Fruit fly (Drosophila melanogaster) whole organism, embryonic: ENCODE measurements around the gene fal.

Experiments
- CG10274 ChIP-seq: fragments of 200-800 bp; sonication (Bioruptor generic); optimal IDR thresholded peaks from 3 replicates; lab custom pipeline; 2017; ENCODE audit warnings: missing biosample characterization, mild to moderate bottlenecking, missing genetic modification characterization
- CG10979 ChIP-seq: fragments of 200-800 bp; sonication (Bioruptor generic); optimal IDR thresholded peaks from 2 replicates; lab custom pipeline; 2018; ENCODE audit warnings: missing biosample characterization, mild to moderate bottlenecking, missing genetic modification characterization, moderate library complexity
- CG11247 ChIP-seq: fragments of 200-800 bp; sonication (Bioruptor generic); IDR thresholded peaks from 2 replicates; pipeline ENCODE4 v1.3.6; 2022; ENCODE audit warnings: missing biosample characterization, missing genetic modification characterization
- CG13424 ChIP-seq: fragments of 200-800 bp; sonication (Bioruptor generic); optimal IDR thresholded peaks from 2 replicates; lab custom pipeline; 2019; ENCODE audit warnings: missing biosample characterization, mild to moderate bottlenecking, missing genetic modification characterization, moderate library complexity
- CG14014 ChIP-seq: fragments of 200-800 bp; sonication (Bioruptor generic); IDR thresholded peaks from 2 replicates; pipeline ENCODE4 v1.3.6; 2022; ENCODE audit warnings: missing biosample characterization, missing genetic modification characterization
- CG14710 ChIP-seq: fragments of 200-800 bp; sonication (Bioruptor generic); optimal IDR thresholded peaks from 3 replicates; lab custom pipeline; 2019; ENCODE audit warnings: missing biosample characterization, mild to moderate bottlenecking, missing genetic modification characterization, moderate library complexity
- CG16779 ChIP-seq: fragments of 200-800 bp; sonication (Bioruptor generic); IDR thresholded peaks from 2 replicates; pipeline ENCODE4 v1.3.6; 2022; ENCODE audit warnings: missing biosample characterization, missing genetic modification characterization
- CG17385 ChIP-seq: fragments of 200-800 bp; sonication (Bioruptor generic); optimal IDR thresholded peaks from 3 replicates; lab custom pipeline; 2018; ENCODE audit warnings: missing biosample characterization, mild to moderate bottlenecking, missing genetic modification characterization
- CG17912 ChIP-seq: fragments of 200-800 bp; sonication (Bioruptor generic); optimal IDR thresholded peaks from 2 replicates; lab custom pipeline; 2018; ENCODE audit warnings: missing biosample characterization, mild to moderate bottlenecking, missing genetic modification characterization
- CG18476 ChIP-seq: fragments of 200-800 bp; sonication (Bioruptor generic); optimal IDR thresholded peaks from 2 replicates; lab custom pipeline; 2016; ENCODE audit warnings: missing biosample characterization, mild to moderate bottlenecking, missing genetic modification characterization
- CG18764 ChIP-seq: fragments of 200-800 bp; sonication (Bioruptor generic); optimal IDR thresholded peaks from 3 replicates; lab custom pipeline; 2016; ENCODE audit warnings: missing biosample characterization, missing genetic modification characterization
- CG31388 ChIP-seq: fragments of 200-800 bp; sonication (Bioruptor generic); optimal IDR thresholded peaks from 2 replicates; lab custom pipeline; 2016; ENCODE audit warnings: missing biosample characterization, missing genetic modification characterization
- CG32767 ChIP-seq: fragments of 200-800 bp; sonication (Bioruptor generic); IDR thresholded peaks from 2 replicates; pipeline ENCODE4 v1.3.6; 2022; ENCODE audit warnings: missing biosample characterization, missing genetic modification characterization
- CG33213 ChIP-seq: fragments of 200-800 bp; sonication (Bioruptor generic); optimal IDR thresholded peaks from 3 replicates; lab custom pipeline; 2016; ENCODE audit warnings: missing biosample characterization, missing genetic modification characterization
- CG4617 ChIP-seq: fragments of 200-800 bp; sonication (Bioruptor generic); optimal IDR thresholded peaks from 3 replicates; lab custom pipeline; 2016; ENCODE audit warnings: missing biosample characterization, missing genetic modification characterization, borderline replicate concordance
- CG4730 ChIP-seq: fragments of 200-800 bp; sonication (Bioruptor generic); IDR thresholded peaks from 2 replicates; pipeline ENCODE4 v1.3.6; 2022; ENCODE audit warnings: missing biosample characterization, missing genetic modification characterization
- CG7357 ChIP-seq: fragments of 200-800 bp; sonication (Bioruptor generic); IDR thresholded peaks from 3 replicates; pipeline ENCODE4 v1.3.6; 2022; ENCODE audit warnings: missing biosample characterization, missing genetic modification characterization
- CG7556 ChIP-seq: fragments of 200-800 bp; sonication (Bioruptor generic); optimal IDR thresholded peaks from 2 replicates; lab custom pipeline; 2017; ENCODE audit warnings: missing biosample characterization, mild to moderate bottlenecking, missing genetic modification characterization
- CG7963 ChIP-seq: fragments of 200-800 bp; sonication (Bioruptor generic); IDR thresholded peaks from 3 replicates; pipeline ENCODE4 v1.3.6; 2022; ENCODE audit warnings: missing biosample characterization, missing genetic modification characterization; ENCODE audit not compliant: partially characterized antibody
- CG8359 ChIP-seq: fragments of 200-800 bp; sonication (Bioruptor generic); optimal IDR thresholded peaks from 2 replicates; lab custom pipeline; 2017; ENCODE audit warnings: missing biosample characterization, mild to moderate bottlenecking, missing genetic modification characterization, borderline replicate concordance
- Dip2 ChIP-seq: fragments of 200-800 bp; sonication (Bioruptor generic); IDR thresholded peaks from 2 replicates; pipeline ENCODE4 v1.3.6; 2022; ENCODE audit warnings: missing biosample characterization, missing genetic modification characterization
- Dll ChIP-seq: fragments of 200-800 bp; sonication (Bioruptor generic); IDR thresholded peaks from 4 replicates; pipeline ENCODE4 v1.3.6; 2022; ENCODE audit warnings: missing biosample characterization, missing genetic modification characterization; ENCODE audit not compliant: partially characterized antibody
- Dref ChIP-seq: fragments of 200-800 bp; sonication (Bioruptor generic); IDR thresholded peaks from 2 replicates; pipeline ENCODE4 v1.3.6; 2022; ENCODE audit warnings: missing biosample characterization, missing genetic modification characterization
- Hand ChIP-seq: fragments of 200-800 bp; sonication (Bioruptor generic); optimal IDR thresholded peaks from 2 replicates; lab custom pipeline; 2017; ENCODE audit warnings: mild to moderate bottlenecking, missing biosample characterization, missing genetic modification reagents, missing genetic modification characterization
- Hr3 ChIP-seq: fragments of 200-800 bp; sonication (Bioruptor generic); optimal IDR thresholded peaks from 3 replicates; lab custom pipeline; 2016; ENCODE audit warnings: missing biosample characterization, missing genetic modification characterization
- Hsf ChIP-seq: fragments of 200-800 bp; sonication (Bioruptor generic); optimal IDR thresholded peaks from 3 replicates; lab custom pipeline; 2016; ENCODE audit warnings: missing biosample characterization, missing genetic modification characterization
- Kr ChIP-seq: fragments of 200-800 bp; sonication (Bioruptor generic); optimal IDR thresholded peaks from 2 replicates; lab custom pipeline; 2017; ENCODE audit warnings: missing biosample characterization, mild to moderate bottlenecking, missing genetic modification characterization
- Lpt ChIP-seq: fragments of >200 bp; optimal IDR thresholded peaks from 2 replicates; lab custom pipeline; 2018; ENCODE audit warnings: missing biosample characterization, missing genetic modification characterization
- Scr ChIP-seq: fragments of 200-800 bp; sonication (Bioruptor generic); IDR thresholded peaks from 2 replicates; pipeline ENCODE4 v1.3.6; 2022; ENCODE audit warnings: missing biosample characterization, missing genetic modification characterization; ENCODE audit not compliant: partially characterized antibody
- bab2 ChIP-seq: fragments of 200-800 bp; sonication (Bioruptor generic); optimal IDR thresholded peaks from 2 replicates; lab custom pipeline; 2016; ENCODE audit warnings: missing biosample characterization, missing genetic modification characterization
- bcd ChIP-seq: fragments of 200-800 bp; sonication (Bioruptor generic); optimal IDR thresholded peaks from 2 replicates; lab custom pipeline; 2017; ENCODE audit warnings: missing biosample characterization, mild to moderate bottlenecking, missing genetic modification characterization
- bowl ChIP-seq: fragments of 200-800 bp; sonication (Bioruptor generic); IDR thresholded peaks from 2 replicates; pipeline ENCODE4 v1.3.6; 2022; ENCODE audit warnings: missing biosample characterization, missing genetic modification characterization
- caup ChIP-seq: fragments of 200-800 bp; sonication (Bioruptor generic); optimal IDR thresholded peaks from 3 replicates; lab custom pipeline; 2017; ENCODE audit warnings: missing biosample characterization, mild to moderate bottlenecking, missing genetic modification characterization, moderate library complexity; ENCODE audit not compliant: severe bottlenecking
- chm ChIP-seq: fragments of 200-800 bp; sonication (Bioruptor generic); IDR thresholded peaks from 2 replicates; pipeline ENCODE4 v1.3.6; 2022; ENCODE audit warnings: missing biosample characterization, missing genetic modification characterization
- crc ChIP-seq: fragments of 200-800 bp; sonication (Bioruptor generic); optimal IDR thresholded peaks from 2 replicates; lab custom pipeline; 2016; ENCODE audit warnings: missing biosample characterization, missing genetic modification characterization
- dpn ChIP-seq, 2 experiments: fragments of 200-800 bp; sonication (Bioruptor generic); optimal IDR thresholded peaks; 3 replicates each; lab custom pipeline; 2016; ENCODE audit warnings: missing biosample characterization in 2 of 2, missing genetic modification characterization in 2 of 2
- ftz-f1 ChIP-seq: fragments of 200-800 bp; sonication (Bioruptor generic); optimal IDR thresholded peaks from 2 replicates; lab custom pipeline; 2016; ENCODE audit warnings: missing biosample characterization, missing genetic modification characterization
- lab ChIP-seq: fragments of 200-800 bp; sonication (Bioruptor generic); optimal IDR thresholded peaks from 3 replicates; lab custom pipeline; 2017; ENCODE audit warnings: missing biosample characterization, missing genetic modification characterization, mild to moderate bottlenecking, moderate library complexity, missing genetic modification reagents
- lola ChIP-seq, 3 experiments: fragments of >200 bp in 2 of 3; fragments of 200-800 bp in 1 of 3; sonication (Bioruptor generic) in 1 of 3; optimal IDR thresholded peaks; 2 replicates each; lab custom pipeline; 2017 to 2019; ENCODE audit warnings: missing biosample characterization in 3 of 3, missing genetic modification characterization in 3 of 3, mild to moderate bottlenecking in 1 of 3, moderate library complexity in 1 of 3
- peb ChIP-seq: fragments of 200-800 bp; sonication (Bioruptor generic); IDR thresholded peaks from 2 replicates; pipeline ENCODE4 v1.3.6; 2022; ENCODE audit warnings: missing biosample characterization, missing genetic modification characterization
- repo ChIP-seq: fragments of 200-800 bp; sonication (Bioruptor generic); optimal IDR thresholded peaks from 2 replicates; lab custom pipeline; 2016; ENCODE audit warnings: missing biosample characterization, missing genetic modification characterization
- rib ChIP-seq: fragments of 200-800 bp; sonication (Bioruptor generic); IDR thresholded peaks from 2 replicates; pipeline ENCODE4 v1.3.6; 2022; ENCODE audit warnings: missing biosample characterization, missing genetic modification characterization
- sens-2 ChIP-seq: fragments of 200-800 bp; sonication (Bioruptor generic); IDR thresholded peaks from 2 replicates; pipeline ENCODE4 v1.3.6; 2022; ENCODE audit warnings: missing biosample characterization, missing genetic modification characterization
- shn ChIP-seq: fragments of 200-800 bp; sonication (Bioruptor generic); optimal IDR thresholded peaks from 3 replicates; lab custom pipeline; 2016; ENCODE audit warnings: missing biosample characterization, missing genetic modification characterization
- sug ChIP-seq: fragments of 200-800 bp; optimal IDR thresholded peaks from 2 replicates; lab custom pipeline; 2019; ENCODE audit warnings: missing biosample characterization, mild to moderate bottlenecking, missing genetic modification characterization, moderate library complexity
- vvl ChIP-seq: fragments of 200-800 bp; sonication (Bioruptor generic); IDR thresholded peaks from 2 replicates; pipeline ENCODE4 v1.3.6; 2022; ENCODE audit warnings: missing biosample characterization, missing genetic modification characterization
- zen ChIP-seq: fragments of 200-800 bp; sonication (Bioruptor generic); optimal IDR thresholded peaks from 3 replicates; lab custom pipeline; 2018; ENCODE audit warnings: missing biosample characterization, mild to moderate bottlenecking, missing genetic modification characterization, moderate library complexity
- zen2 ChIP-seq: fragments of 200-800 bp; sonication (Bioruptor generic); IDR thresholded peaks from 3 replicates; pipeline ENCODE4 v1.3.6; 2022; ENCODE audit warnings: missing biosample characterization, missing genetic modification characterization; ENCODE audit not compliant: partially characterized antibody
- zfh1 ChIP-seq: fragments of 200-800 bp; sonication (Bioruptor generic); IDR thresholded peaks from 3 replicates; pipeline ENCODE4 v1.3.6; 2022; ENCODE audit warnings: missing biosample characterization, missing genetic modification characterization

The fal gene

DNA sequence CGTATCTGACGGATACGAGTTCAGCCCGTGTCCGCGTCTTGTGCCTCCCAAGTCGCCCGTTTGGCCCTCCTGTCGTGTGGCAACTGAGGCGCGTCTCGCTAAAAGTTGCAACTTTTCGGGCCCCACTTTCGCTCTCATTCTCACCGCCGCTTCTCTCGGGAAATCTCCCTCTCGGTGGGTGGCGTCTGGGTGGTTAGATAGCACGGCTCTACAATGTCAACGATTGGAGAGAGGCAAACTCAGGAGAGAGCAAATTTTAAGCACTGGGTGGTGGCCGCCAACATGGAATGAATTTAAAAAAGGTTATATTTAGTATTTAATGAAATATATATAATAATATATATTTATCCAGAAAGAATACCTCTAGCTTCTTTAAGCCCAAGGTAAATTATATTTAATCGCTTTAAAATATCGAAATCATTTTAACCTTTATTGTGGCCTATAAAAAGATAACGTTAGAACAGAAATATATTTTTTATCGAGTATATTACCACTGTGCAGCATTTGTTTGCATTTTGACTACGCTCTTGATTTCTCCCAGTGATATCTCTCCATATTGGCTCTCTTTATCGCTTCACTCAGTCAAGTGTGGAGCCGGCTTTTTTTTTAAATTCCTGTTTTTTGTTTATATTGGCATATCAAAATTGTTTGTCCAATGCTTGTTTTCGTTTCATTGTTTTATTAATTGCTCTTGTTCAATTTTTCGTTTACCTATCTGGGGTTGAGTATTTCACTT lies 1.8 kb upstream of the fal start, which contains the start of gene Gbs-76A (continued):
- TF ChIP-seq CG10979 (tag; lab: Kevin White, UChicago) (peak; percentile 87), Hr3 (GFP tag; lab: Kevin White, UChicago) (peak; percentile 75), Scr (GFP tag; lab: Robert Waterston, UW) (peak; percentile 33; the same call in 1 of the 2 replicates), sug (tag; lab: Kevin White, UChicago) (peak; percentile 88), CG17912 (GFP tag; lab: Kevin White, UChicago) (no peak), CG4730 (GFP tag; lab: Robert Waterston, UW) (peak; percentile 42; the same call in 1 of the 2 replicates), Dref (no peak), bowl (GFP tag; lab: Robert Waterston, UW) (no peak), bcd (GFP tag; lab: Kevin White, UChicago) (peak; percentile 68), dpn (GFP tag; optimal IDR thresholded peaks at IDR 0.05; lab: Kevin White, UChicago) (peak in 1 of 2 experiments; percentile 56), CG7357 (GFP tag; lab: Robert Waterston, UW) (peak; percentile 79), lola (GFP tag; optimal IDR thresholded peaks at IDR 0.05; lab: Kevin White, UChicago) (peak in 1 of 3 experiments; percentile 64), Lpt (no peak), CG11247 (peak; percentile 41; the same call in 1 of the 2 replicates), CG17385 (peak; percentile 85), CG14710 (tag; lab: Kevin White, UChicago) (peak; percentile 66), CG13424 (peak; percentile 89), Hand (GFP tag; lab: Kevin White, UChicago) (peak; percentile 82), sens-2 (no peak), Hsf (GFP tag; lab: Kevin White, UChicago) (peak; percentile 21), Dip2 (no peak), shn (GFP tag; lab: Kevin White, UChicago) (no peak), rib (GFP tag; lab: Robert Waterston, UW) (no peak), CG18764 (GFP tag; lab: Kevin White, UChicago) (no peak), CG8359 (peak; percentile 70), crc (GFP tag; lab: Kevin White, UChicago) (no peak), CG32767 (GFP tag; lab: Robert Waterston, UW) (peak; percentile 75), Kr (no peak), CG14014 (peak; percentile 79; the same call in 1 of the 2 replicates), caup (GFP tag; lab: Kevin White, UChicago) (peak; percentile 73), peb (GFP tag; lab: Robert Waterston, UW) (no peak), lab (GFP tag; lab: Kevin White, UChicago) (peak; percentile 91), zfh1 (GFP tag; lab: Robert Waterston, UW) (peak; percentile 56; the same call in 1 of the 3 replicates), bab2 (no peak), Dll (peak; percentile 53; the same call in 1 of the 4 replicates), chm (no peak; the same call in 1 of the 2 replicates), CG33213 (GFP tag; lab: Kevin White, UChicago) (no peak), repo (GFP tag; lab: Kevin White, UChicago) (no peak), CG18476 (GFP tag; lab: Kevin White, UChicago) (peak; percentile 12), CG16779 (GFP tag; lab: Robert Waterston, UW) (no peak), CG10274 (GFP tag; lab: Kevin White, UChicago) (no peak), CG7556 (GFP tag; lab: Kevin White, UChicago) (peak; percentile 90), zen2 (GFP tag; lab: Robert Waterston, UW) (no peak), vvl (GFP tag; lab: Robert Waterston, UW) (peak; percentile 75), CG4617 (GFP tag; lab: Kevin White, UChicago) (peak; percentile 4), ftz-f1 (GFP tag; lab: Kevin White, UChicago) (no peak), CG31388 (GFP tag; lab: Kevin White, UChicago) (no peak), zen (tag; lab: Kevin White, UChicago) (peak; percentile 73), CG7963 (no peak)
